Fruit fly (Drosophila melanogaster) whole organism, embryonic: ENCODE results near the gene Vps2.

ENCODE experiments used
- Abd-B ChIP-seq: fragments of 200-800 bp; sonication (Bioruptor generic); optimal IDR thresholded peaks from 2 replicates; lab custom pipeline; 2018; ENCODE audit warnings: missing biosample characterization, mild to moderate bottlenecking, missing genetic modification characterization, moderate library complexity
- Aef1 ChIP-seq: fragments of 200-800 bp; sonication (Bioruptor generic); IDR thresholded peaks from 3 replicates; pipeline ENCODE4 v1.3.6; 2022; ENCODE audit warnings: missing biosample characterization, missing genetic modification characterization
- Bteb2 ChIP-seq: fragments of 200-800 bp; sonication (Bioruptor generic); optimal IDR thresholded peaks from 2 replicates; lab custom pipeline; 2016; ENCODE audit warnings: missing biosample characterization, missing genetic modification characterization
- CG10431 ChIP-seq: fragments of 200-800 bp; sonication (Bioruptor generic); optimal IDR thresholded peaks from 3 replicates; lab custom pipeline; 2018; ENCODE audit warnings: missing biosample characterization, mild to moderate bottlenecking, missing genetic modification characterization
- CG13624 ChIP-seq: fragments of 200-800 bp; sonication (Bioruptor generic); optimal IDR thresholded peaks from 2 replicates; lab custom pipeline; 2016; ENCODE audit warnings: missing biosample characterization, missing genetic modification characterization
- CG15011 ChIP-seq: fragments of 200-800 bp; sonication (Bioruptor generic); optimal IDR thresholded peaks from 3 replicates; lab custom pipeline; 2018; ENCODE audit warnings: missing biosample characterization, mild to moderate bottlenecking, missing genetic modification characterization
- CG15073 ChIP-seq: fragments of 200-800 bp; sonication (Bioruptor generic); optimal IDR thresholded peaks from 2 replicates; lab custom pipeline; 2016; ENCODE audit warnings: missing biosample characterization, missing genetic modification characterization
- CG18262 ChIP-seq: fragments of 200-800 bp; optimal IDR thresholded peaks from 3 replicates; lab custom pipeline; 2019; ENCODE audit warnings: missing biosample characterization, mild to moderate bottlenecking, missing genetic modification characterization, moderate library complexity
- CG18764 ChIP-seq: fragments of 200-800 bp; sonication (Bioruptor generic); optimal IDR thresholded peaks from 3 replicates; lab custom pipeline; 2016; ENCODE audit warnings: missing biosample characterization, missing genetic modification characterization
- CG31441 ChIP-seq: fragments of 200-800 bp; sonication (Bioruptor generic); IDR thresholded peaks from 2 replicates; pipeline ENCODE4 v1.3.6; 2022; ENCODE audit warnings: missing biosample characterization, missing genetic modification characterization
- CG3163 ChIP-seq: fragments of 200-800 bp; sonication (Bioruptor generic); optimal IDR thresholded peaks from 3 replicates; lab custom pipeline; 2016; ENCODE audit warnings: missing biosample characterization, missing genetic modification characterization
- CG4617 ChIP-seq: fragments of 200-800 bp; sonication (Bioruptor generic); optimal IDR thresholded peaks from 3 replicates; lab custom pipeline; 2016; ENCODE audit warnings: missing biosample characterization, missing genetic modification characterization, borderline replicate concordance
- CG8478 ChIP-seq: fragments of >200 bp; optimal IDR thresholded peaks from 2 replicates; lab custom pipeline; 2018
- CHES-1-like ChIP-seq: fragments of 200-800 bp; sonication (Bioruptor generic); optimal IDR thresholded peaks from 2 replicates; lab custom pipeline; 2016; ENCODE audit warnings: missing biosample characterization, missing genetic modification characterization
- Dip3 ChIP-seq: fragments of 200-800 bp; sonication (Bioruptor generic); optimal IDR thresholded peaks from 3 replicates; lab custom pipeline; 2016; ENCODE audit warnings: missing biosample characterization, missing genetic modification characterization
- Drgx ChIP-seq: fragments of 200-800 bp; sonication (Bioruptor generic); IDR thresholded peaks from 2 replicates; pipeline ENCODE4 v1.3.6; 2022; ENCODE audit warnings: missing biosample characterization, missing genetic modification characterization
- E2f1 ChIP-seq: fragments of 200-800 bp; sonication (Bioruptor generic); IDR thresholded peaks from 2 replicates; pipeline ENCODE4 v1.3.6; 2022; ENCODE audit warnings: missing biosample characterization, missing genetic modification characterization
- Ets65A ChIP-seq: fragments of 200-800 bp; sonication (Bioruptor generic); peaks from one replicate; lab custom pipeline; 2016; ENCODE audit warnings: missing biosample characterization, missing genetic modification characterization
- Gug ChIP-seq: fragments of 200-800 bp; sonication (Bioruptor generic); IDR thresholded peaks from 4 replicates; pipeline ENCODE4 v1.3.6; 2022; ENCODE audit warnings: missing biosample characterization, missing genetic modification characterization
- H2.0 ChIP-seq: fragments of 200-800 bp; sonication (Bioruptor generic); IDR thresholded peaks from 2 replicates; pipeline ENCODE4 v1.3.6; 2022; ENCODE audit warnings: missing biosample characterization, missing genetic modification characterization
- HLH3B ChIP-seq: fragments of 200-800 bp; sonication (Bioruptor generic); IDR thresholded peaks from 2 replicates; pipeline ENCODE4 v1.3.6; 2022; ENCODE audit warnings: missing biosample characterization, missing genetic modification characterization
- Lim3 ChIP-seq: fragments of 200-800 bp; sonication (Bioruptor generic); IDR thresholded peaks from 2 replicates; pipeline ENCODE4 v1.3.6; 2022; ENCODE audit warnings: missing biosample characterization, missing genetic modification characterization
- MBD-R2 ChIP-seq: fragments of 200-800 bp; sonication (Bioruptor generic); IDR thresholded peaks from 2 replicates; pipeline ENCODE4 v1.3.6; 2022; ENCODE audit warnings: missing biosample characterization, missing genetic modification characterization
- Sox102F ChIP-seq: fragments of 200-800 bp; sonication (Bioruptor generic); optimal IDR thresholded peaks from 2 replicates; lab custom pipeline; 2018; ENCODE audit warnings: missing biosample characterization, mild to moderate bottlenecking, missing genetic modification characterization, moderate library complexity
- Trl ChIP-seq, 3 experiments: fragments of >200 bp in 2 of 3; fragments of 200-800 bp in 1 of 3; sonication (Bioruptor generic) in 1 of 3; optimal IDR thresholded peaks; 2 replicates in 1 of 3; 3 replicates in 2 of 3; lab custom pipeline; 2016 to 2017; ENCODE audit warnings: missing biosample characterization in 1 of 3, missing genetic modification characterization in 1 of 3
- ab ChIP-seq: fragments of 200-800 bp; sonication (Bioruptor generic); optimal IDR thresholded peaks from 2 replicates; lab custom pipeline; 2016; ENCODE audit warnings: missing biosample characterization, missing genetic modification characterization
- ash1 ChIP-seq: fragments of 200-800 bp; sonication (Bioruptor generic); optimal IDR thresholded peaks from 2 replicates; lab custom pipeline; 2018; ENCODE audit warnings: missing biosample characterization, mild to moderate bottlenecking, missing genetic modification characterization
- chinmo ChIP-seq: fragments of 200-800 bp; sonication (Bioruptor generic); IDR thresholded peaks from 4 replicates; pipeline ENCODE4 v1.3.6; 2022; ENCODE audit warnings: missing biosample characterization, missing genetic modification characterization; ENCODE audit not compliant: partially characterized antibody
- chm ChIP-seq: fragments of 200-800 bp; sonication (Bioruptor generic); IDR thresholded peaks from 2 replicates; pipeline ENCODE4 v1.3.6; 2022; ENCODE audit warnings: missing biosample characterization, missing genetic modification characterization
- crc ChIP-seq: fragments of 200-800 bp; sonication (Bioruptor generic); optimal IDR thresholded peaks from 2 replicates; lab custom pipeline; 2016; ENCODE audit warnings: missing biosample characterization, missing genetic modification characterization
- eyg ChIP-seq: fragments of 200-800 bp; sonication (Bioruptor generic); optimal IDR thresholded peaks from 3 replicates; lab custom pipeline; 2016; ENCODE audit warnings: missing biosample characterization, missing genetic modification characterization
- grn ChIP-seq: fragments of 200-800 bp; sonication (Bioruptor generic); optimal IDR thresholded peaks from 3 replicates; lab custom pipeline; 2017; ENCODE audit warnings: missing biosample characterization, missing genetic modification characterization
- ham ChIP-seq: fragments of 200-800 bp; sonication (Bioruptor generic); IDR thresholded peaks from 2 replicates; pipeline ENCODE4 v1.3.6; 2022; ENCODE audit warnings: missing biosample characterization, missing genetic modification characterization
- her ChIP-seq: fragments of 200-800 bp; sonication (Bioruptor generic); optimal IDR thresholded peaks from 2 replicates; lab custom pipeline; 2016; ENCODE audit warnings: missing biosample characterization, missing genetic modification characterization
- klu ChIP-seq: fragments of 200-800 bp; sonication (Bioruptor generic); IDR thresholded peaks from 2 replicates; pipeline ENCODE4 v1.3.6; 2022; ENCODE audit warnings: missing biosample characterization, missing genetic modification characterization
- kni ChIP-seq: fragments of 200-800 bp; sonication (Bioruptor generic); optimal IDR thresholded peaks from 3 replicates; lab custom pipeline; 2017; ENCODE audit warnings: mild to moderate bottlenecking, missing biosample characterization, missing genetic modification reagents, missing genetic modification characterization
- lab ChIP-seq: fragments of 200-800 bp; sonication (Bioruptor generic); optimal IDR thresholded peaks from 3 replicates; lab custom pipeline; 2017; ENCODE audit warnings: missing biosample characterization, missing genetic modification characterization, mild to moderate bottlenecking, moderate library complexity, missing genetic modification reagents
- lilli ChIP-seq: fragments of 200-800 bp; sonication (Bioruptor generic); optimal IDR thresholded peaks from 3 replicates; lab custom pipeline; 2016; ENCODE audit warnings: missing biosample characterization, missing genetic modification characterization
- mam ChIP-seq: fragments of 200-800 bp; sonication (Bioruptor generic); optimal IDR thresholded peaks from 3 replicates; lab custom pipeline; 2016; ENCODE audit warnings: missing biosample characterization, missing genetic modification characterization
- mirr ChIP-seq: fragments of 200-800 bp; sonication (Bioruptor generic); optimal IDR thresholded peaks from 3 replicates; lab custom pipeline; 2018; ENCODE audit warnings: missing biosample characterization, mild to moderate bottlenecking, missing genetic modification characterization
- oc ChIP-seq: fragments of 200-800 bp; sonication (Bioruptor generic); optimal IDR thresholded peaks from 2 replicates; lab custom pipeline; 2018; ENCODE audit warnings: missing biosample characterization, mild to moderate bottlenecking, missing genetic modification characterization, moderate library complexity
- pho ChIP-seq: fragments of 200-800 bp; sonication (Bioruptor generic); optimal IDR thresholded peaks from 2 replicates; lab custom pipeline; 2016; ENCODE audit warnings: missing biosample characterization, missing genetic modification characterization
- pnt ChIP-seq: fragments of 200-800 bp; sonication (Bioruptor generic); optimal IDR thresholded peaks from 3 replicates; lab custom pipeline; 2016; ENCODE audit warnings: missing biosample characterization, missing genetic modification characterization
- pzg ChIP-seq: fragments of 200-800 bp; sonication (Bioruptor generic); optimal IDR thresholded peaks from 3 replicates; lab custom pipeline; 2018; ENCODE audit warnings: missing biosample characterization, mild to moderate bottlenecking, missing genetic modification characterization, moderate library complexity
- sd ChIP-seq: fragments of 200-800 bp; sonication (Bioruptor generic); optimal IDR thresholded peaks from 3 replicates; lab custom pipeline; 2018; ENCODE audit warnings: missing biosample characterization, mild to moderate bottlenecking, missing genetic modification characterization, moderate library complexity
- stc ChIP-seq: fragments of 200-800 bp; sonication (Bioruptor generic); IDR thresholded peaks from 2 replicates; pipeline ENCODE4 v1.3.6; 2022; ENCODE audit warnings: missing biosample characterization, missing genetic modification characterization
- vfl ChIP-seq: fragments of 200-800 bp; sonication (Bioruptor generic); optimal IDR thresholded peaks from 2 replicates; lab custom pipeline; 2016; ENCODE audit warnings: missing biosample characterization, missing genetic modification characterization
- vvl ChIP-seq: fragments of 200-800 bp; sonication (Bioruptor generic); IDR thresholded peaks from 2 replicates; pipeline ENCODE4 v1.3.6; 2022; ENCODE audit warnings: missing biosample characterization, missing genetic modification characterization
- wor ChIP-seq: fragments of 200-800 bp; sonication (Bioruptor generic); IDR thresholded peaks from 2 replicates; pipeline ENCODE4 v1.3.6; 2022; ENCODE audit warnings: missing biosample characterization, missing genetic modification characterization
- zfh2 ChIP-seq: fragments of 200-800 bp; sonication (Bioruptor generic); optimal IDR thresholded peaks from 2 replicates; lab custom pipeline; 2016; ENCODE audit warnings: missing biosample characterization, missing genetic modification characterization

Vps2 gene

DNA sequence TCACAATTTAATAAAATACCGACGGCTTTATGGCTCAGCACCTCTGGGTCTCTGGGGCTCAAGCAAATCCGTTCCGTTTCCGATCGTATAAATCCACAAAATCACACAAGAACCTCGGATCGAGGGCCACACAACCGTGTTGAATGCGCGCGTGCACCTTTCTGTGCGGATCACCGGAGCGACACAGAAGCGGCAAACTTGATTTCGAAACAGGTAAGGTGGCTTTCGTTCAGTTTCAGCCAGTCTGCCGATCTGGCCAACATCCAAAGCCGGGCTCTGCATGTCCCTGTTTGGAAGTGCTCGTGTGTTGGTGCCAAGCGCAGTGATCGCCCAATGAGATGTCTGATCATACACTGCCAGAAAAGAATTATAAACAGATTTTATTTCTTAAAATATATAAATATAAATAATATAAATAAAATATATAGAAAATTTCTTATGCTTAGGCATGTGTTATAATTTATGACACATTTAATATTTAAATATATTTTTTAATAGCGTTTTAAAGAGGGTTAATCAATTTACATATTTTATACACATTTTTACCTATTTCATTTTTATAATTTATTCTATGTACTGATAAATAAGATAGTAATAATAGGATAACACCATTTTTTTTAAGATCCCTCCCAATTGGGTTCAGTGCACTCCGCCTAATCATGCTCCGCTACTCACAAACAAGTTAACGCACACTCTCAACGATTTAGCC lies 46.0 kb downstream of the Vps2 start, which contains the start of gene dysf (continued):
- no peak for TF ChIP-seq ham (GFP tag; lab: Robert Waterston, UW)
- TF ChIP-seq chinmo (GFP tag; lab: Robert Waterston, UW): no peak
- peak; percentile 61 for TF ChIP-seq Sox102F (GFP tag; lab: Kevin White, UChicago)
- no peak for TF ChIP-seq Lim3 (GFP tag; lab: Robert Waterston, UW)
- no peak for TF ChIP-seq CG4617
- TF ChIP-seq stc: peak; percentile 45; the same call in 1 of the 2 replicates
- peak; percentile 63 for TF ChIP-seq HLH3B (GFP tag; lab: Robert Waterston, UW)
- no peak for TF ChIP-seq Gug (GFP tag; lab: Robert Waterston, UW)
- peak; percentile 93 for TF ChIP-seq CG18262 (tag; lab: Kevin White, UChicago)
- no peak for TF ChIP-seq ash1 (GFP tag; lab: Kevin White, UChicago)
- peak; percentile 48; the same call in 1 of the 2 replicates for TF ChIP-seq vvl (GFP tag; lab: Robert Waterston, UW)
- TF ChIP-seq H2.0 (GFP tag; lab: Robert Waterston, UW): no peak; the same call in 1 of the 2 replicates
- TF ChIP-seq eyg (GFP tag; lab: Kevin White, UChicago): no peak
- TF ChIP-seq E2f1: 0 out of 2 replicates have a peak, but pooled peaks have one; percentile 43
- peak; percentile 53 for TF ChIP-seq Abd-B
- TF ChIP-seq CG3163 (GFP tag; lab: Kevin White, UChicago): no peak
- peak; percentile 27; the same call in 1 of the 3 replicates for TF ChIP-seq Aef1 (GFP tag; lab: Robert Waterston, UW)
- TF ChIP-seq CG10431 (GFP tag; lab: Kevin White, UChicago): no peak
- TF ChIP-seq CG18764 (GFP tag; lab: Kevin White, UChicago): peak; percentile 17
- TF ChIP-seq CG8478: no peak
- TF ChIP-seq CG15011: no peak
- TF ChIP-seq MBD-R2: no peak
- TF ChIP-seq sd (tag; lab: Kevin White, UChicago): no peak
- TF ChIP-seq klu (GFP tag; lab: Robert Waterston, UW): peak; percentile 18; the same call in 1 of the 2 replicates
- TF ChIP-seq chm (GFP tag; lab: Robert Waterston, UW): no peak

dm6 chr3R:26099238-26099637 lies 46.6 kb downstream of the Vps2 start:
- peak; percentile 23 for TF ChIP-seq zfh2 (GFP tag; lab: Kevin White, UChicago)
- peak; percentile 5 for TF ChIP-seq oc
- TF ChIP-seq CG31441: peak; percentile 7; the same call in 1 of the 2 replicates
- peak; percentile 41 for TF ChIP-seq mirr (GFP tag; lab: Kevin White, UChicago)
- TF ChIP-seq Dip3 (GFP tag; lab: Kevin White, UChicago): peak; percentile 25
- TF ChIP-seq lab (GFP tag; lab: Kevin White, UChicago): no peak
- TF ChIP-seq lilli (GFP tag; lab: Kevin White, UChicago): peak; percentile 46
- TF ChIP-seq Drgx (GFP tag; lab: Robert Waterston, UW): peak; percentile 27; the same call in 1 of the 2 replicates
- TF ChIP-seq stc: 0 out of 2 replicates have a peak, but pooled peaks have one; percentile 5
- TF ChIP-seq pnt (GFP tag; lab: Kevin White, UChicago): peak; percentile 15
- peak; percentile 26 for TF ChIP-seq mam (GFP tag; lab: Kevin White, UChicago)
- TF ChIP-seq vfl (GFP tag; lab: Kevin White, UChicago): no peak
- TF ChIP-seq wor (GFP tag; lab: Robert Waterston, UW): no peak
- TF ChIP-seq Aef1 (GFP tag; lab: Robert Waterston, UW): 0 out of 3 replicates have a peak, but pooled peaks have one; percentile 6
- peak; percentile 38 for TF ChIP-seq Bteb2 (GFP tag; lab: Kevin White, UChicago)
- TF ChIP-seq her: peak; percentile 23
- TF ChIP-seq pzg: no peak
- peak; percentile 7 for TF ChIP-seq ab (GFP tag; lab: Kevin White, UChicago)
- TF ChIP-seq Trl (optimal IDR thresholded peaks at IDR 0.05; lab: Kevin White, UChicago): peak in 1 of 2 experiments; percentile 22
- no peak for TF ChIP-seq Trl (GFP tag; optimal IDR thresholded peaks at IDR 0.05; lab: Kevin White, UChicago)
- TF ChIP-seq Ets65A (GFP tag; lab: Kevin White, UChicago): peak; percentile 45
- TF ChIP-seq CHES-1-like: peak; percentile 5
- peak; percentile 28 for TF ChIP-seq pho (GFP tag; lab: Kevin White, UChicago)
- TF ChIP-seq CG15073 (GFP tag; lab: Kevin White, UChicago): no peak
- TF ChIP-seq crc: peak; percentile 1
- TF ChIP-seq kni (GFP tag; lab: Kevin White, UChicago): peak; percentile 23
- TF ChIP-seq CG13624 (GFP tag; lab: Kevin White, UChicago): peak; percentile 5
- peak; percentile 23 for TF ChIP-seq grn (GFP tag; lab: Kevin White, UChicago)
